Worm (Caenorhabditis elegans) whole organism, L2 larva: ENCODE measurements around the gene gpx-4.

Experiments
- unc-55 ChIP-seq: fragments of 150-350 bp; sonication (generic microtip); optimal IDR thresholded peaks from 3 replicates; lab custom pipeline; 2014; ENCODE audit warnings: missing biosample characterization, missing genetic modification reagents, missing genetic modification characterization
- zag-1 ChIP-seq: fragments of 150-350 bp; optimal IDR thresholded peaks from 2 replicates; lab custom pipeline; 2014; ENCODE audit warnings: missing biosample characterization, missing genetic modification characterization
- ztf-11 ChIP-seq: sonication (generic microtip); optimal IDR thresholded peaks from 2 replicates; lab custom pipeline; 2017; ENCODE audit warnings: missing biosample characterization, missing genetic modification characterization

DNA sequence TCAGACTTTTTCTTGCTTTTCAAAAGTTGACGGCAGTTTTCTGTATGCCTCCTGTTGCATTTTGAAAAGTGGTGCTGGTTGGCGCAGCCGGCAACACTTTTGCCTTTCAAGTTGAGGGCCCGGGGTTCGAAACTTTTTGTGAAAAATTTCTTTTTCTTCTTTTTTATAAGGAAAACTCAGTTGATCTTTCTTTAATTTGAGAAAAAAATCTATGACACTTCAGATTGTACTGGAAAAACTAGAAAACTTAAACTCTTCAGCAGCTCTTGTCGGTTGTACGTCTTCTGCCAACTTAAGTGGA lies 10.0 kb downstream of the gpx-4 start:
- TF ChIP-seq zag-1 (tag; lab: Kevin White, UChicago), result no peak
- no peak for TF ChIP-seq unc-55 (GFP tag; lab: Kevin White, UChicago)
- TF ChIP-seq ztf-11, result no peak
